Fruit fly (Drosophila melanogaster): ENCODE results near the gene CG15601.

Gene CG15601

DNA sequence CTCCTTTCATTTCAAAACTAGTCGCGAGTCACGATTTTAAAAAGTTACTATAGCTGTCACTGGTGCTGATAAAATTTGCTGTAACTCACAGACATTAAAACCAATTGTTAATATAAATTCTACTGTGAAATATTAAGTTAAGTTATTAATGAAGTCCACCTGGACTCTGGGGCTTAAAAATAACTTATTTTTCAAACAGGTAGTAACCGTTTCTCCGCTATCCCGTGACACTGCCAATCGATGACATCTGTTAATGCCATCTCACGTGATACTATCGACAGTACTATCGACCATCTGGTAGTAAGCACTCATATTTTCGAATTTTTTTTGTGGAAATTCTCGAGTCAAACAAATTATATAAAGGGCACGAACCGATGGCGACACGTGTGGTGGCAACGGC lies 23.5 kb downstream of the CG15601 start, which contains the start of the genes CG12379 and MagR (continued):
- TF ChIP-seq CG17359 (tag; optimal IDR thresholded peaks at IDR 0.05) = peak; percentile 27
- TF ChIP-seq caup (GFP tag; optimal IDR thresholded peaks at IDR 0.05; ENCODE audit: severe bottlenecking) = no peak
- TF ChIP-seq MBD-R2 (GFP tag; IDR thresholded peaks at IDR 0.05) = peak; percentile 48; the same call in 1 of the 2 replicates
- TF ChIP-seq CG3838 (GFP tag; optimal IDR thresholded peaks at IDR 0.05) = no peak
- peak; percentile 71 for TF ChIP-seq CG13424 (tag; optimal IDR thresholded peaks at IDR 0.05)
- TF ChIP-seq CG33213 (GFP tag; optimal IDR thresholded peaks at IDR 0.05) = peak; percentile 27
- TF ChIP-seq CG8388 (GFP tag; optimal IDR thresholded peaks at IDR 0.05) = peak; percentile 33
- TF ChIP-seq HLH3B (GFP tag; IDR thresholded peaks at IDR 0.05) = no peak
- TF ChIP-seq CG2712 (tag; optimal IDR thresholded peaks at IDR 0.05) = peak; percentile 67
- TF ChIP-seq gsb (GFP tag; IDR thresholded peaks at IDR 0.05) = no peak
- peak; percentile 96 for TF ChIP-seq CG31441 (GFP tag; IDR thresholded peaks at IDR 0.05)
- no peak for TF ChIP-seq fd64A (GFP tag; optimal IDR thresholded peaks at IDR 0.05)
- TF ChIP-seq oc (tag; optimal IDR thresholded peaks at IDR 0.05) = no peak
- TF ChIP-seq pros (GFP tag; optimal IDR thresholded peaks at IDR 0.05) = no peak
- TF ChIP-seq Nf-YA (GFP tag; IDR thresholded peaks at IDR 0.05) = no peak
- peak; percentile 30 for TF ChIP-seq Mad (GFP tag; optimal IDR thresholded peaks at IDR 0.05)
- TF ChIP-seq croc (GFP tag; conservative IDR thresholded peaks at IDR 0.05) = no peak; the same call in 2 of the 3 replicates
- peak; percentile 78 for TF ChIP-seq inv (GFP tag; IDR thresholded peaks at IDR 0.05; ENCODE audit: partially characterized antibody)
- TF ChIP-seq Med (GFP tag) = peak; percentile 91
- TF ChIP-seq CG5180 (GFP tag; optimal IDR thresholded peaks at IDR 0.05) = no peak
- peak; percentile 9 for TF ChIP-seq emc (GFP tag; optimal IDR thresholded peaks at IDR 0.05)
- no peak for TF ChIP-seq h (optimal IDR thresholded peaks at IDR 0.05)
- peak; percentile 24 for TF ChIP-seq gfzf (GFP tag; optimal IDR thresholded peaks at IDR 0.05)
- no peak for TF ChIP-seq CG5953 (GFP tag; IDR thresholded peaks at IDR 0.05)
- peak; percentile 8 to 29 for TF ChIP-seq chif (GFP tag; optimal IDR thresholded peaks at IDR 0.05)
- peak; percentile 57 for TF ChIP-seq Fer2 (tag; optimal IDR thresholded peaks at IDR 0.05)
- TF ChIP-seq CG14441 (GFP tag; IDR thresholded peaks at IDR 0.05) = no peak
- peak; percentile 22 for TF ChIP-seq Usf (GFP tag; optimal IDR thresholded peaks at IDR 0.05)
- TF ChIP-seq CG8290 (GFP tag; optimal IDR thresholded peaks at IDR 0.05) = peak; percentile 29
- TF ChIP-seq CG8290 (tag; optimal IDR thresholded peaks at IDR 0.05) = no peak
- no peak for TF ChIP-seq otp (GFP tag; IDR thresholded peaks at IDR 0.05)
- peak; percentile 16 for TF ChIP-seq CG3065 (GFP tag; optimal IDR thresholded peaks at IDR 0.05)
- peak; percentile 59 for TF ChIP-seq CG13775 (GFP tag; optimal IDR thresholded peaks at IDR 0.05)
- TF ChIP-seq CG32767 (GFP tag; IDR thresholded peaks at IDR 0.05) = no peak
- TF ChIP-seq ewg (GFP tag; optimal IDR thresholded peaks at IDR 0.05) = no peak
- TF ChIP-seq vvl (GFP tag; IDR thresholded peaks at IDR 0.05) = no peak; the same call in 1 of the 2 replicates
- peak; percentile 83 for TF ChIP-seq sug (tag; optimal IDR thresholded peaks at IDR 0.05)
- TF ChIP-seq CG18764 (GFP tag; optimal IDR thresholded peaks at IDR 0.05) = no peak
- TF ChIP-seq Hmr (GFP tag; optimal IDR thresholded peaks at IDR 0.05) = no peak
- TF ChIP-seq zf30C (GFP tag; optimal IDR thresholded peaks at IDR 0.05) = no peak
- peak; percentile 86 for TF ChIP-seq knrl (GFP tag; IDR thresholded peaks at IDR 0.05; ENCODE audit: partially characterized antibody)
- TF ChIP-seq ERR (GFP tag; optimal IDR thresholded peaks at IDR 0.05) = no peak
- TF ChIP-seq ems (GFP tag; optimal IDR thresholded peaks at IDR 0.05) = peak; percentile 39
- peak; percentile 29 for TF ChIP-seq maf-S (GFP tag; optimal IDR thresholded peaks at IDR 0.05)
- TF ChIP-seq CG7357 (GFP tag; IDR thresholded peaks at IDR 0.05) = 0 out of 3 replicates have a peak, but pooled peaks have one; percentile 37
- TF ChIP-seq CG6813 (GFP tag; optimal IDR thresholded peaks at IDR 0.05) = no peak
- peak; percentile 36 for TF ChIP-seq Dp (GFP tag; optimal IDR thresholded peaks at IDR 0.05)
- TF ChIP-seq CG2116 (GFP tag; optimal IDR thresholded peaks at IDR 0.05) = peak; percentile 79
- TF ChIP-seq CG17385 (GFP tag; optimal IDR thresholded peaks at IDR 0.05) = peak; percentile 61
- TF ChIP-seq CG11085 (GFP tag; IDR thresholded peaks at IDR 0.05) = no peak; the same call in 1 of the 2 replicates
- TF ChIP-seq Hr3 (GFP tag; optimal IDR thresholded peaks at IDR 0.05) = peak; percentile 54

Data from whole organism, embryonic.